Worm (Caenorhabditis elegans): ENCODE results near the gene cyn-4.

Gene cyn-4

DNA sequence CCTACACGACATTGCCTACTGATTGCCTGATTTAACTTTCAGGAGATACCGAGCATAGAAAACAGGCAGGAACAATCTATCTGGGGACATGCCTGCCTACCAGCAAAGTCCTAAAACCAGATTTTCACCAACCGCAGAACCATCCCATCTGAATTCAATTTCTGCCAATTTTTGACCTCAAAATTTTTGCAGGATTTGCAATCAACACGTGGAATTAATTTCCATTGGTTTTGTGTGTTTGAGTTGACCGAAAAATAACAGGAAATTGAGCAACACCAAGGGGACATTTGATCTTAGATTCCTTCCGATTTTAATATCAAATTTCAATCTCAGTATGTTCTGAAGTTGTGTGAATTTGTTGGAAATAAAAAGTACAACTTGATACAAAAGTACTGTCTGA lies 26.6 kb upstream of the cyn-4 start:
- TF ChIP-seq cog-1 (tag; optimal IDR thresholded peaks at IDR 0.05) (no peak), ztf-29 (GFP tag; IDR thresholded peaks at IDR 0.05) (no peak), klf-2 (GFP tag; conservative IDR thresholded peaks at IDR 0.05) (no peak), flt-1 (GFP tag; IDR thresholded peaks at IDR 0.05) (no peak), T22C8.4 (GFP tag; IDR thresholded peaks at IDR 0.05) (no peak), tab-1 (GFP tag; IDR thresholded peaks at IDR 0.05) (no peak), ref-1 (GFP tag; conservative IDR thresholded peaks at IDR 0.05) (no peak)

DNA sequence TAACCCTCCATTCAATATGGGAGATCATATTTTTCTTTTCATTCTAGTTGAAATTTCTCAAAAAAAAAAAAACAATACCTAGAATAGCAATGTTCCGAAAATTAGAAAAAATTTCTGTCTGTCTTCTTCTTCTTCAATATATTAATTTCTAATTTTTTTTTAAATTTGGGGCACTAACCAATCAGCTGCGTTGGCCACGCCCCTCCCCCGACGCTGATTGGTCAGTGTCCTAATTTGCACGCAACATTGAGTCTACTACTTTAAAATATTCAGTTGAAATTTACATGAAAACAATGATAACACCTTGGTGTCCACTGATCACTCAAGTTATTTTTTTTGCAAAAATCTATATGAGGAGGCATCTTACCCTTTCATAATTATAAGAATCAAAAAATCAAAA lies 23.5 kb upstream of the cyn-4 start:
- TF ChIP-seq T22C8.4 (GFP tag; IDR thresholded peaks at IDR 0.05) (no peak), med-1 (GFP tag; optimal IDR thresholded peaks at IDR 0.05; ENCODE audit: insufficient read depth) (no peak), cog-1 (tag; optimal IDR thresholded peaks at IDR 0.05) (no peak), klf-2 (GFP tag; conservative IDR thresholded peaks at IDR 0.05) (no peak)

DNA sequence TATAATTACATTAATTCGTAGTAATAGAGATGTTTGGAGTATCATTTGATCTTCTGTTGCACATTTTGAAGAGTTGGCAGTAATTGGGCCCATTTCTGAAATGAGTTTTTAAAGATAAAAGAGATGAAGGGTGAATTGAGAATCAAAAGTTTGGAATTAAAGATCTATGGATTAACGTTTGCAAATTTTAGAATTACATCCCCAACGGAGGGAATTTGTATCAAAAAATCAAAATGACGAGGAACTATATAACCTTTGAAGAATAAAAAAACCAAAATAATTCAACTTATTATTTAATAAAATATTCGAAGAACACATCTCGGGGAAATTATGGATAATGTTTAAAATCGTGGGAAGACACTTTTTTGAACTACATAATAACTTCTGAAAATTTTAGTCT lies 22.6 kb upstream of the cyn-4 start, which contains the start of gene sra-10:
TSS of gene sra-10 (minus strand) at position 101 of the 400 bp plus-strand sequence.
- TF ChIP-seq ztf-23 (GFP tag; IDR thresholded peaks at IDR 0.05) (no peak), ref-1 (GFP tag; conservative IDR thresholded peaks at IDR 0.05) (no peak), med-1 (GFP tag; optimal IDR thresholded peaks at IDR 0.05; ENCODE audit: insufficient read depth) (no peak), T22C8.4 (GFP tag; IDR thresholded peaks at IDR 0.05) (no peak), ztf-29 (GFP tag; IDR thresholded peaks at IDR 0.05) (no peak)

DNA sequence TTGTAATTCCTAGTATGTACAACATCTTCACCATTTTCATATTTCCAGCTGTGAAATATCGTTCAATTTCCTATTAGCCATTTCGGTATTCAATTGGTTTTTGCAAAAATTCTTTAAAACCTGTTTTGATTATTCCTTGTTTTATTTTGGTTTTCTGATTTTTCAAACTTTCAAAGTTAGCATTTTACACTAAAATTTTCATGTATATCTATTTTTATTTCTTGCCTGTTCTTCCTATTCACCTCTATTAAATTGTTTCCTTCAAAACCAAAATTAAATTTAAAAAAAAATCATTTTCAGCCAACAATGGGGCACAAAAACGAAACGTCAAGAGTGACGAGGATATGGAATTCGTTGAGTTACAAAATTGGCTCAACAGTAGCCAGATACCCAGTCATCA lies 16.6 kb upstream of the cyn-4 start, which contains the start of gene ptr-8:
TSS of gene ptr-8 (plus strand) at position 301 of the 400 bp plus-strand sequence.
- TF ChIP-seq med-1 (GFP tag; optimal IDR thresholded peaks at IDR 0.05; ENCODE audit: insufficient read depth), result no peak
- no peak for TF ChIP-seq tab-1 (GFP tag; IDR thresholded peaks at IDR 0.05)
- no peak for TF ChIP-seq ztf-29 (GFP tag; IDR thresholded peaks at IDR 0.05)
- TF ChIP-seq ztf-23 (GFP tag; IDR thresholded peaks at IDR 0.05), result no peak

DNA sequence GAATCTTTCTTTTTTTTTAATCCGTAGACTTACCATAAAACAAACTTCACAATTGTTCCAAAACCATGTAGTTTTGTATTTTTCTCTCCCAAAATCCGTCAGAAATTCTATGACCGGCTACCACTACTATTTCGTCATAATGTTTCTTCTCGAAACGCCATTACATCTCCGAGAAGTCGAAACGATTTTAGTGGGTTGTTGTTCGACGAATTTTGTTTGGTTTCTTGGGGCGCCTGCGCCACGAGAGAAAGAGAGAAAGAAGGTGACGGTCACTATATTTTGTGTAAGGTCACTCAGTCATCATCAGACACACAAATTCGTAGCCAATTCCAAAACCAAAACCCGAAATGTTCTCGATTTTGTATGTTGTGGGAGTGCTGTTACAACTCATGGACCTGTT lies 14.7 kb upstream of the cyn-4 start:
- TF ChIP-seq ztf-23 (GFP tag; IDR thresholded peaks at IDR 0.05), result no peak
- TF ChIP-seq flt-1 (GFP tag; IDR thresholded peaks at IDR 0.05), result no peak
- no peak for TF ChIP-seq T22C8.4 (GFP tag; IDR thresholded peaks at IDR 0.05)
- no peak for TF ChIP-seq ztf-29 (GFP tag; IDR thresholded peaks at IDR 0.05)
- no peak for TF ChIP-seq ref-1 (GFP tag; conservative IDR thresholded peaks at IDR 0.05)
- TF ChIP-seq med-1 (GFP tag; optimal IDR thresholded peaks at IDR 0.05; ENCODE audit: insufficient read depth), result no peak
- no peak for TF ChIP-seq cog-1 (tag; optimal IDR thresholded peaks at IDR 0.05)
- no peak for TF ChIP-seq klf-2 (GFP tag; conservative IDR thresholded peaks at IDR 0.05)
- TF ChIP-seq tab-1 (GFP tag; IDR thresholded peaks at IDR 0.05), result no peak

DNA sequence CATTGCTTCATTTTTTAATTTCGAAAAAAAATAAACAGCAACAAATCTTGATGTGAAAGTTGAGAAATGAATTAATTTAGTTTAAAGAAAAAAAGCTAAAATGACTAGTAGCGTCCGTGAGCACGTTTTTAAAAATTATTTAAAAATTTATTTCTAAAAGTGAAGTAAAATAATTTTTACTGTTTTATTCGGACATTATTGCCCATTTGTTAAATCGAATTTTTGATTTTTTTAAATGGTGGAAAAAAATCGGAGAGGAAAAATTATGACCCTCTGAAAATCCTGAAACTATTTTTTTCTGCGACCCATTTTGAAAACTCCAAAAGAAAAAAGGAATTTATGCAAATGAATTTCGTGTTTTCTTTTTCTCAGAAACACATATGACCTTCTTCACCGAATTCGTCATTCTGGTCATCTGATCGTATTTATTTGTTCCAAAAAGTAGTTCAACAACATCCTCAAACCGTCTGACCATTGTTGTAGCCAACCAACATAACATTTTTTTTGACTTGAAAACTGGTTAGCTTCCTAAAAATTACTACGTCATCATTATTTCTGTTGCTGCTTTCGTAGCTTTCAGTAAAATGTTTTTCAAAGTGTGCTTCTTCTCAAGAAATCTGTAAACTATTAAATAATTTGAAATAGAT lies 13.6 kb upstream of the cyn-4 start, which contains the start of gene F44F4.3:
TSS of gene F44F4.3 (minus strand) at position 51 of the 647 bp plus-strand sequence.
- no peak for TF ChIP-seq ztf-29 (GFP tag; IDR thresholded peaks at IDR 0.05)
- no peak for TF ChIP-seq flt-1 (GFP tag; IDR thresholded peaks at IDR 0.05)
- no peak for TF ChIP-seq T22C8.4 (GFP tag; IDR thresholded peaks at IDR 0.05)
- no peak for TF ChIP-seq cog-1 (tag; optimal IDR thresholded peaks at IDR 0.05)

DNA sequence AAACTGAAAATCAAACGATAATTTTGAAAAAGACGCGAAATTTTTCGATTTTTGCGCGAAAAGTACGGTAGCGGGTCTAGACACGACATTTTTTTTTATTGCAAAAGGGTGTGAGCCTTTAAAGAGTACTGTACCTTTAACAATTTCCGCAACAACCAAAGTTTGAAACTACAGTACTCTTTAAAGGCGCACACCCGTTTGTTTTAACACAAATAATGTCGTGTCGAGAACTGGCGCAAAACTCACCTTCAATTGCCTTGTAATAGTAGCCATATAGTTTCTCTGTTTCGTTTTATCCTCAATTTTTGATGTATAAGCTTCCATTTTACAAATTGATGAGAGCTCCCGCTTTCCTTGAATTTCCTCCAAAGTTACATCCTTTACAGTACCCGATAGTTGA lies 12.8 kb upstream of the cyn-4 start:
- TF ChIP-seq tab-1 (GFP tag; IDR thresholded peaks at IDR 0.05) (no peak), ztf-23 (GFP tag; IDR thresholded peaks at IDR 0.05) (no peak), ref-1 (GFP tag; conservative IDR thresholded peaks at IDR 0.05) (no peak), med-1 (GFP tag; optimal IDR thresholded peaks at IDR 0.05; ENCODE audit: insufficient read depth) (no peak), cog-1 (tag; optimal IDR thresholded peaks at IDR 0.05) (no peak), T22C8.4 (GFP tag; IDR thresholded peaks at IDR 0.05) (no peak), ztf-29 (GFP tag; IDR thresholded peaks at IDR 0.05) (no peak), klf-2 (GFP tag; conservative IDR thresholded peaks at IDR 0.05) (no peak), flt-1 (GFP tag; IDR thresholded peaks at IDR 0.05) (no peak)

DNA sequence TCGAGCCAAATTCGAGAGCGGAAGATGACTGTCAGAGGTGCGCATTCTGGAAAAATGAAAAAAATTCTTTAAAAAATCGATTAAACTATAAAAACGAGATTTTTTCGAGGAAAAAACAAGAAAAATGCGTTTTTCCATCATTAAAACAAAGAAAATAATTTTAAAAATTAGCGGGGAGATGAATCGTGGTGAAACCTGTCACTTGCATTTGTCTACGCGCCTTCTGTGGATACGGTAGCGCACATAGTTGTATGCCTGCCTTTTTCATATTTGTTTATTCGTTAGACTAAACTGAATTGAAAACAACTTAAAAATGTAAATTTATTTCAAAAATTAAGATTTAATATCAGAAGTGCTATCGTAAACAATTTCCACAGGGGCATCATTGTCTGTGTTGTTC lies 12.0 kb upstream of the cyn-4 start, which contains the start of gene egg-3:
TSS of gene egg-3 (minus strand) at position 46 of the 400 bp plus-strand sequence.
- TF ChIP-seq ref-1 (GFP tag; conservative IDR thresholded peaks at IDR 0.05) (no peak), klf-2 (GFP tag; conservative IDR thresholded peaks at IDR 0.05) (no peak), med-1 (GFP tag; optimal IDR thresholded peaks at IDR 0.05; ENCODE audit: insufficient read depth) (no peak), T22C8.4 (GFP tag; IDR thresholded peaks at IDR 0.05) (no peak)

DNA sequence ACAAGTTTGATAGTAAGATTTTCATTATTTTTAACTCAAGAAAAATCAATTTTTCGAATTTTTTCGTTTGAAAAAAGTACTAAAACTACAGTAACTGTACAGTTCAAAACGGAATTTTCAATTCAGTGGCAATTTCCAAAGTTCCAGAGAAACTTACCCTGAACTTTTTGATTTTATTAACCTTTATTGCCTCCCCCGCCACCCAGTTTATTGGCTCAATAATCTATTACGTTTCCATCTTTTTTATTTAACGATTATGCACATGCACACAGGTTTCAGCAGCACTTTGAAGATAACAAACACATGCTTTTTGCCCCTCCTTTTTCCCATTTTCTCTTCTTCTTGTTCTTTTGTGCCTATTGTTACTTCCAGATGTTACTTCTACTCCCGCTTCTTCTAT lies 8.2 kb upstream of the cyn-4 start, which contains the start of gene lurp-1:
TSS of gene lurp-1 (plus strand) at position 301 of the 400 bp plus-strand sequence.
- TF ChIP-seq med-1 (GFP tag; optimal IDR thresholded peaks at IDR 0.05; ENCODE audit: insufficient read depth) (no peak), klf-2 (GFP tag; conservative IDR thresholded peaks at IDR 0.05) (no peak), flt-1 (GFP tag; IDR thresholded peaks at IDR 0.05) (no peak), T22C8.4 (GFP tag; IDR thresholded peaks at IDR 0.05) (no peak), ztf-29 (GFP tag; IDR thresholded peaks at IDR 0.05) (no peak), tab-1 (GFP tag; IDR thresholded peaks at IDR 0.05) (no peak), ztf-23 (GFP tag; IDR thresholded peaks at IDR 0.05) (no peak), cog-1 (tag; optimal IDR thresholded peaks at IDR 0.05) (no peak), ref-1 (GFP tag; conservative IDR thresholded peaks at IDR 0.05) (no peak)

DNA sequence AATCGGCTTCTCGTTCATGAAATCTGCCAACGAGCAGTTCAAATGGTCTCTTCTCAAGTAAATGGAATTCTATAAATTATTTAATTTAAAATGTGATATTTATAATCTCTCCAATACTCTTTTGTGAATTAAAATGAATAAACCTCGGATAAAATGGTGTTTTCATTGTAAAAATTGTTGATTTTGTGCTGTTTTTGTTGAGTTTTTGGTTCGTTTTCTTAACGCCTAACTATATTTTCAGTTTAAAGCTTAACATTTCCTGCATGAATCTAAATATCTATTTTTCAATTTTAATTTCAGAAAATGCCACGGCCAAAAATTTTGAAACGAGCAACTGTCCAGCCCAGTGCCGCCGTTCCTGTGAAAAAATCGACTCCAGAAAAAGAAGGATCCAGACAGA lies 1.2 kb upstream of the cyn-4 start, which contains the start of gene orc-2:
TSS of gene orc-2 (plus strand) at position 301 of the 400 bp plus-strand sequence.
- no peak for TF ChIP-seq ref-1 (GFP tag; conservative IDR thresholded peaks at IDR 0.05)
- TF ChIP-seq cog-1 (tag; optimal IDR thresholded peaks at IDR 0.05), result no peak
- no peak for TF ChIP-seq med-1 (GFP tag; optimal IDR thresholded peaks at IDR 0.05; ENCODE audit: insufficient read depth)

DNA sequence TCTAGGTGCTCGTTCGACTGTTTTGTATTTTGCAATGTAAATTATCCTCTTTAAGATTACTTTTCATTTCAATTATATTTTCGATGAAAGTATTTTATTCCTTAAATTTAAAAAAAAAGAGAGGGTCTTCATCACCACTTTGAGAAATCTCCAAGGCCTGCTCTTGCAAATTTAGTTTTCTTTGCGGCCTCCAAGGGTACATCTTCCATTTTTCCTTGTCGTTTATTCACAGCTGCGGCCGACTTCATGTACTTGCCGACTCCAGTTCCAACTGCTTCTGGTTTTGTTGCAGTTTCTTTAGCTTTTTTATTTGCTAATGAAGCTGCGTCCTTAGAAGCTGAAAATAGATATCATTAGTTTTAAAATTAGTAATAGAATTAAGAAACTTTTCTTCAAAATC lies 1.7 kb downstream of the cyn-4 start:
- no peak for TF ChIP-seq med-1 (GFP tag; optimal IDR thresholded peaks at IDR 0.05; ENCODE audit: insufficient read depth)
- no peak for TF ChIP-seq tab-1 (GFP tag; IDR thresholded peaks at IDR 0.05)
- no peak for TF ChIP-seq klf-2 (GFP tag; conservative IDR thresholded peaks at IDR 0.05)
- TF ChIP-seq T22C8.4 (GFP tag; IDR thresholded peaks at IDR 0.05), result no peak
- TF ChIP-seq cog-1 (tag; optimal IDR thresholded peaks at IDR 0.05), result no peak
